Worm (Caenorhabditis elegans): ENCODE data around the gene rle-1.

Gene rle-1

ce11 chrIII:10935944-10936343, at the start of gene rle-1:
rle-1 (plus strand) TSS chrIII:10936244.
- TF ChIP-seq ama-1 (optimal IDR thresholded peaks at IDR 0.05) (no peak), B0310.2 (tag; optimal IDR thresholded peaks at IDR 0.05) (no peak), tbx-11 (GFP tag; IDR thresholded peaks at IDR 0.05) (no peak), hmbx-1 (tag; optimal IDR thresholded peaks at IDR 0.05) (no peak), F13C5.2 (tag; optimal IDR thresholded peaks at IDR 0.05) (no peak), hmg-4 (GFP tag; optimal IDR thresholded peaks at IDR 0.05) (no peak), ceh-13 (GFP tag; optimal IDR thresholded peaks at IDR 0.05) (no peak), ceh-36 (tag; optimal IDR thresholded peaks at IDR 0.05) (no peak), scrt-1 (GFP tag; IDR thresholded peaks at IDR 0.05) (no peak), aly-1 (tag; optimal IDR thresholded peaks at IDR 0.05) (no peak)

ce11 chrIII:10888824-10889223, 47.2 kb upstream of the rle-1 start:
- TF ChIP-seq flt-1 (GFP tag; IDR thresholded peaks at IDR 0.05): no peak

ce11 chrIII:10894220-10894619, 41.8 kb upstream of the rle-1 start, which contains the start of gene fbxb-87:
fbxb-87 (plus strand) TSS chrIII:10894520.
- TF ChIP-seq hnd-1 (tag; optimal IDR thresholded peaks at IDR 0.05) (no peak), F13C5.2 (tag; optimal IDR thresholded peaks at IDR 0.05) (no peak)

- no peak for TF ChIP-seq pes-1 (GFP tag; IDR thresholded peaks at IDR 0.05)
- no peak for TF ChIP-seq tbx-11 (GFP tag; IDR thresholded peaks at IDR 0.05)
- no peak for TF ChIP-seq tbx-37 (GFP tag; conservative IDR thresholded peaks at IDR 0.05)
- TF ChIP-seq hnd-1 (tag; optimal IDR thresholded peaks at IDR 0.05): no peak
- no peak for TF ChIP-seq scrt-1 (GFP tag; IDR thresholded peaks at IDR 0.05)
- no peak for TF ChIP-seq ceh-36 (tag; optimal IDR thresholded peaks at IDR 0.05)
- no peak for TF ChIP-seq F13C5.2 (tag; optimal IDR thresholded peaks at IDR 0.05)
These were observed 40.1 kb upstream of the rle-1 start, which contains the start of gene com-1 for ce11 chrIII:10895817-10896413. com-1 (plus strand) TSS chrIII:10896363.

ce11 chrIII:10902341-10902740, 33.7 kb upstream of the rle-1 start, which contains the start of gene unc-119:
unc-119 (plus strand) TSS chrIII:10902641.
- TF ChIP-seq tbx-37 (GFP tag; conservative IDR thresholded peaks at IDR 0.05) (no peak), aly-1 (tag; optimal IDR thresholded peaks at IDR 0.05) (no peak), tra-4 (tag; optimal IDR thresholded peaks at IDR 0.05) (no peak), ceh-13 (GFP tag; optimal IDR thresholded peaks at IDR 0.05) (no peak), flt-1 (GFP tag; IDR thresholded peaks at IDR 0.05) (no peak), ama-1 (optimal IDR thresholded peaks at IDR 0.05) (no peak), hnd-1 (tag; optimal IDR thresholded peaks at IDR 0.05) (no peak), B0310.2 (tag; optimal IDR thresholded peaks at IDR 0.05) (no peak), hmbx-1 (tag; optimal IDR thresholded peaks at IDR 0.05) (no peak)

ce11 chrIII:10903009-10903609, 32.9 kb upstream of the rle-1 start:
- no peak for TF ChIP-seq F13C5.2 (tag; optimal IDR thresholded peaks at IDR 0.05)
- no peak for TF ChIP-seq scrt-1 (GFP tag; IDR thresholded peaks at IDR 0.05)
- TF ChIP-seq ceh-36 (tag; optimal IDR thresholded peaks at IDR 0.05): no peak
- no peak for TF ChIP-seq ets-7 (tag; optimal IDR thresholded peaks at IDR 0.05)
- no peak for TF ChIP-seq tbx-11 (GFP tag; IDR thresholded peaks at IDR 0.05)

ce11 chrIII:10904320-10904961, 31.6 kb upstream of the rle-1 start:
- TF ChIP-seq tbx-11 (GFP tag; IDR thresholded peaks at IDR 0.05) (no peak), tbx-37 (GFP tag; conservative IDR thresholded peaks at IDR 0.05) (no peak), F13C5.2 (tag; optimal IDR thresholded peaks at IDR 0.05) (no peak), aly-1 (tag; optimal IDR thresholded peaks at IDR 0.05) (no peak), sea-1 (GFP tag; conservative IDR thresholded peaks at IDR 0.05) (no peak), ceh-13 (GFP tag; optimal IDR thresholded peaks at IDR 0.05) (no peak), hmbx-1 (tag; optimal IDR thresholded peaks at IDR 0.05) (no peak), hmg-4 (GFP tag; optimal IDR thresholded peaks at IDR 0.05) (no peak), ama-1 (optimal IDR thresholded peaks at IDR 0.05) (no peak), hnd-1 (tag; optimal IDR thresholded peaks at IDR 0.05) (no peak), tra-4 (tag; optimal IDR thresholded peaks at IDR 0.05) (no peak), pes-1 (GFP tag; IDR thresholded peaks at IDR 0.05) (no peak), ets-7 (tag; optimal IDR thresholded peaks at IDR 0.05) (no peak), flt-1 (GFP tag; IDR thresholded peaks at IDR 0.05) (no peak), ceh-36 (tag; optimal IDR thresholded peaks at IDR 0.05) (no peak), scrt-1 (GFP tag; IDR thresholded peaks at IDR 0.05) (no peak)

ce11 chrIII:10905112-10905511, 30.9 kb upstream of the rle-1 start:
- TF ChIP-seq B0310.2 (tag; optimal IDR thresholded peaks at IDR 0.05): no peak
- no peak for TF ChIP-seq hmg-4 (GFP tag; optimal IDR thresholded peaks at IDR 0.05)
- TF ChIP-seq pes-1 (GFP tag; IDR thresholded peaks at IDR 0.05): no peak
- no peak for TF ChIP-seq ama-1 (optimal IDR thresholded peaks at IDR 0.05)
- TF ChIP-seq sea-1 (GFP tag; conservative IDR thresholded peaks at IDR 0.05): no peak
- no peak for TF ChIP-seq ceh-36 (tag; optimal IDR thresholded peaks at IDR 0.05)
- TF ChIP-seq hnd-1 (tag; optimal IDR thresholded peaks at IDR 0.05): no peak
- no peak for TF ChIP-seq F13C5.2 (tag; optimal IDR thresholded peaks at IDR 0.05)
- no peak for TF ChIP-seq flt-1 (GFP tag; IDR thresholded peaks at IDR 0.05)
- no peak for TF ChIP-seq aly-1 (tag; optimal IDR thresholded peaks at IDR 0.05)
- TF ChIP-seq tra-4 (tag; optimal IDR thresholded peaks at IDR 0.05): no peak
- no peak for TF ChIP-seq ceh-13 (GFP tag; optimal IDR thresholded peaks at IDR 0.05)
- no peak for TF ChIP-seq tbx-37 (GFP tag; conservative IDR thresholded peaks at IDR 0.05)

Data from whole organism, early embryonic.